Worm (Caenorhabditis elegans): ENCODE data around the gene Y81G3A.6.
A peak's percentile ranks its signal among the peaks of the same experiment; 100 is the strongest.

Y81G3A.6 gene

DNA sequence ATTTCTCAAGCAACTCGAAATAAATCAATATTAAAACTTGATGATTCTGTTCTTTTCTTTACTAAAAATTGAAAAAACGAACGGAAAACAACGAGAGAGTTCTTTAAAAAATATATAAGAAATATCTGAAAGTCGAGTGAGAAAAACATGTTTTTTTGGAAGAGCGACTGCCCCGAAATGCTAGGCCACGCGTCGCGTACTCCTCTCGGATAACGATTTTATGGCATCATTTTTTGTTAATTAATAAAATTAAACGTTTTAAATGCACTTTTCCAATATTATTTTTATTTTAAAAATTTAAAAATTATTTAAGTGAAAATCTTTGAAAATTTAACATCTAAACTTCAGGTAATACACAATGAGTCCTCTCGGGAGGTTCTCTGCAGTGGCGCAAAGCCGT, 34.8 kb upstream of the Y81G3A.6 start, which contains the start of gene gfm-1 (continued):
- TF ChIP-seq duxl-1 (tag; optimal IDR thresholded peaks at IDR 0.05; ENCODE audit: poor library complexity): peak; percentile 63
- TF ChIP-seq saeg-2 (GFP tag; IDR thresholded peaks at IDR 0.05): no peak
- no peak for TF ChIP-seq ceh-62 (tag; optimal IDR thresholded peaks at IDR 0.05)
- TF ChIP-seq tra-1 (GFP tag; IDR thresholded peaks at IDR 0.05): no peak
- TF ChIP-seq egl-27 (tag; optimal IDR thresholded peaks at IDR 0.05): no peak
- TF ChIP-seq dmd-6 (GFP tag; IDR thresholded peaks at IDR 0.05): peak; percentile 62
- no peak for TF ChIP-seq zag-1 (tag; optimal IDR thresholded peaks at IDR 0.05)
- no peak for TF ChIP-seq nhr-77 (tag; optimal IDR thresholded peaks at IDR 0.05)
- no peak for TF ChIP-seq nhr-48 (tag; optimal IDR thresholded peaks at IDR 0.05)
- TF ChIP-seq rbr-2 (tag; optimal IDR thresholded peaks at IDR 0.05): peak; percentile 43
- TF ChIP-seq F26F4.8 (GFP tag; conservative IDR thresholded peaks at IDR 0.05): no peak
- TF ChIP-seq nhr-237 (tag; optimal IDR thresholded peaks at IDR 0.05): no peak
- no peak for TF ChIP-seq nhr-42 (GFP tag; IDR thresholded peaks at IDR 0.05)
- TF ChIP-seq F49E8.2 (tag; optimal IDR thresholded peaks at IDR 0.05; ENCODE audit: borderline replicate concordance): peak; percentile 29
- no peak for TF ChIP-seq madf-5 (GFP tag; IDR thresholded peaks at IDR 0.05)
- no peak; the same call in 1 of the 2 replicates for TF ChIP-seq madf-9 (GFP tag; conservative IDR thresholded peaks at IDR 0.05)
- no peak for TF ChIP-seq snpc-4 (tag; optimal IDR thresholded peaks at IDR 0.05)
- no peak for TF ChIP-seq lim-7 (GFP tag; IDR thresholded peaks at IDR 0.05)
- no peak for TF ChIP-seq aly-2 (tag; optimal IDR thresholded peaks at IDR 0.05)
- TF ChIP-seq pqm-1 (tag; optimal IDR thresholded peaks at IDR 0.05): no peak
- TF ChIP-seq pha-4 (GFP tag; IDR thresholded peaks at IDR 0.05): no peak
- TF ChIP-seq pha-4 (tag; optimal IDR thresholded peaks at IDR 0.05): no peak
- peak; percentile 76; the same call in 1 of the 2 replicates for TF ChIP-seq ZK337.2 (GFP tag; IDR thresholded peaks at IDR 0.05)
- TF ChIP-seq spr-1 (tag; optimal IDR thresholded peaks at IDR 0.05): no peak
- no peak for TF ChIP-seq php-3 (GFP tag; IDR thresholded peaks at IDR 0.05)
- no peak for TF ChIP-seq spr-3 (GFP tag; optimal IDR thresholded peaks at IDR 0.05)
- no peak for TF ChIP-seq zfp-3 (GFP tag; conservative IDR thresholded peaks at IDR 0.05)
- TF ChIP-seq lin-1 (GFP tag; IDR thresholded peaks at IDR 0.05): no peak
- no peak for TF ChIP-seq zfp-2 (tag; optimal IDR thresholded peaks at IDR 0.05)
- TF ChIP-seq D1046.2 (GFP tag; IDR thresholded peaks at IDR 0.05): no peak
- peak; percentile 85 for TF ChIP-seq dmd-9 (GFP tag; IDR thresholded peaks at IDR 0.05)
- no peak for TF ChIP-seq cey-2 (tag; optimal IDR thresholded peaks at IDR 0.05; ENCODE audit: borderline replicate concordance, insufficient read depth)
- TF ChIP-seq ama-1 (optimal IDR thresholded peaks at IDR 0.05): no peak
- TF ChIP-seq ceh-32 (tag; optimal IDR thresholded peaks at IDR 0.05; ENCODE audit: poor library complexity): no peak
- TF ChIP-seq attf-4 (tag; optimal IDR thresholded peaks at IDR 0.05): no peak
- TF ChIP-seq nhr-41 (GFP tag; IDR thresholded peaks at IDR 0.05): no peak
- peak in 1 of 2 experiments; percentile 78 for TF ChIP-seq lsy-2 (tag; optimal IDR thresholded peaks at IDR 0.05)
- TF ChIP-seq mxl-3 (GFP tag; optimal IDR thresholded peaks at IDR 0.05): no peak
- TF ChIP-seq ZK546.5 (tag; optimal IDR thresholded peaks at IDR 0.05): no peak
- TF ChIP-seq ctbp-1 (GFP tag; IDR thresholded peaks at IDR 0.05): no peak
- TF ChIP-seq ceh-20 (GFP tag; IDR thresholded peaks at IDR 0.05): no peak
- no peak for TF ChIP-seq Y105C5A.15 (GFP tag; IDR thresholded peaks at IDR 0.05)
- TF ChIP-seq ceh-82 (tag; optimal IDR thresholded peaks at IDR 0.05): no peak
- peak; percentile 54 for TF ChIP-seq mep-1 (tag; optimal IDR thresholded peaks at IDR 0.05)
- no peak for TF ChIP-seq arid-1 (GFP tag; conservative IDR thresholded peaks at IDR 0.05)
